Fruit fly (Drosophila melanogaster) whole organism, embryonic: ENCODE results near the gene Ide.

Experiments used
- Atf6 ChIP-seq: fragments of 200-800 bp; sonication (Bioruptor generic); IDR thresholded peaks from 2 replicates; pipeline ENCODE4 v1.3.6; 2022; ENCODE audit warnings: missing biosample characterization, missing genetic modification characterization
- CG10274 ChIP-seq: fragments of 200-800 bp; sonication (Bioruptor generic); optimal IDR thresholded peaks from 3 replicates; lab custom pipeline; 2017; ENCODE audit warnings: missing biosample characterization, mild to moderate bottlenecking, missing genetic modification characterization
- CG11696 ChIP-seq: fragments of 200-800 bp; sonication (Bioruptor generic); IDR thresholded peaks from 2 replicates; pipeline ENCODE4 v1.3.6; 2022; ENCODE audit warnings: missing biosample characterization, missing genetic modification characterization
- CG13287 ChIP-seq: fragments of 200-800 bp; sonication (Bioruptor generic); IDR thresholded peaks from 2 replicates; pipeline ENCODE4 v1.3.6; 2022; ENCODE audit warnings: missing biosample characterization, missing genetic modification characterization; ENCODE audit not compliant: partially characterized antibody
- CG13424 ChIP-seq: fragments of 200-800 bp; sonication (Bioruptor generic); optimal IDR thresholded peaks from 2 replicates; lab custom pipeline; 2019; ENCODE audit warnings: missing biosample characterization, mild to moderate bottlenecking, missing genetic modification characterization, moderate library complexity
- CG14441 ChIP-seq: fragments of 200-800 bp; sonication (Bioruptor generic); IDR thresholded peaks from 2 replicates; pipeline ENCODE4 v1.3.6; 2022; ENCODE audit warnings: missing biosample characterization, missing genetic modification characterization
- CG15073 ChIP-seq: fragments of 200-800 bp; sonication (Bioruptor generic); optimal IDR thresholded peaks from 2 replicates; lab custom pipeline; 2016; ENCODE audit warnings: missing biosample characterization, missing genetic modification characterization
- CG15479 ChIP-seq: fragments of 200-800 bp; sonication (Bioruptor generic); optimal IDR thresholded peaks from 3 replicates; lab custom pipeline; 2019; ENCODE audit warnings: missing biosample characterization, mild to moderate bottlenecking, missing genetic modification characterization, moderate library complexity
- CG15601 ChIP-seq: fragments of 200-800 bp; sonication (Bioruptor generic); optimal IDR thresholded peaks from 3 replicates; lab custom pipeline; 2019; ENCODE audit warnings: missing biosample characterization, mild to moderate bottlenecking, missing genetic modification characterization, moderate library complexity
- CG15696 ChIP-seq: fragments of 200-800 bp; sonication (Bioruptor generic); optimal IDR thresholded peaks from 2 replicates; lab custom pipeline; 2019; ENCODE audit warnings: missing biosample characterization, mild to moderate bottlenecking, missing genetic modification characterization, moderate library complexity
- CG2199 ChIP-seq: fragments of 200-800 bp; sonication (Bioruptor generic); IDR thresholded peaks from 3 replicates; pipeline ENCODE4 v1.3.6; 2022; ENCODE audit warnings: missing biosample characterization, missing genetic modification characterization
- CG2875 ChIP-seq: fragments of 200-800 bp; sonication (Bioruptor generic); optimal IDR thresholded peaks from 2 replicates; lab custom pipeline; 2017; ENCODE audit warnings: missing biosample characterization, mild to moderate bottlenecking, missing genetic modification characterization, missing genetic modification reagents
- CG43689 ChIP-seq: fragments of 200-800 bp; sonication (Bioruptor generic); IDR thresholded peaks from 2 replicates; pipeline ENCODE4 v1.3.6; 2022; ENCODE audit warnings: missing biosample characterization, missing genetic modification characterization
- CG4404 ChIP-seq: fragments of 200-800 bp; sonication (Bioruptor generic); IDR thresholded peaks from 2 replicates; pipeline ENCODE4 v1.3.6; 2022; ENCODE audit warnings: missing biosample characterization, missing genetic modification characterization
- CG6272 ChIP-seq: fragments of 200-800 bp; sonication (Bioruptor generic); IDR thresholded peaks from 2 replicates; pipeline ENCODE4 v1.3.6; 2022; ENCODE audit warnings: missing biosample characterization, missing genetic modification characterization
- CG7839 ChIP-seq: fragments of 200-800 bp; sonication (Bioruptor generic); optimal IDR thresholded peaks from 3 replicates; lab custom pipeline; 2018; ENCODE audit warnings: missing biosample characterization, mild to moderate bottlenecking, missing genetic modification characterization, moderate library complexity
- CG8290 ChIP-seq, 3 experiments: fragments of 200-800 bp; sonication (Bioruptor generic); optimal IDR thresholded peaks; 2 replicates each; lab custom pipeline; 2016 to 2019; ENCODE audit warnings: missing biosample characterization in 3 of 3, missing genetic modification characterization in 3 of 3, mild to moderate bottlenecking in 2 of 3, moderate library complexity in 1 of 3
- CG8478 ChIP-seq: fragments of >200 bp; optimal IDR thresholded peaks from 2 replicates; lab custom pipeline; 2018
- D ChIP-seq, 2 experiments: fragments of 200-800 bp in 1 of 2; fragments of >200 bp in 1 of 2; sonication (Bioruptor generic) in 1 of 2; optimal IDR thresholded peaks; 2 replicates in 1 of 2; 3 replicates in 1 of 2; lab custom pipeline; 2017; ENCODE audit warnings: mild to moderate bottlenecking in 1 of 2, missing biosample characterization in 1 of 2, missing genetic modification characterization in 1 of 2, missing genetic modification reagents in 1 of 2
- D19A ChIP-seq: fragments of 200-800 bp; optimal IDR thresholded peaks from 3 replicates; lab custom pipeline; 2019; ENCODE audit warnings: missing biosample characterization, mild to moderate bottlenecking, missing genetic modification characterization, moderate library complexity
- Drgx ChIP-seq: fragments of 200-800 bp; sonication (Bioruptor generic); IDR thresholded peaks from 2 replicates; pipeline ENCODE4 v1.3.6; 2022; ENCODE audit warnings: missing biosample characterization, missing genetic modification characterization
- Ets65A ChIP-seq: fragments of 200-800 bp; sonication (Bioruptor generic); peaks from one replicate; lab custom pipeline; 2016; ENCODE audit warnings: missing biosample characterization, missing genetic modification characterization
- GATAe ChIP-seq: fragments of 200-800 bp; sonication (Bioruptor generic); conservative IDR thresholded peaks from 2 replicates; pipeline ENCODE4 v1.3.6; 2022; ENCODE audit warnings: missing biosample characterization, missing genetic modification characterization
- HLH4C ChIP-seq: fragments of 200-800 bp; sonication (Bioruptor generic); IDR thresholded peaks from 3 replicates; pipeline ENCODE4 v1.3.6; 2022; ENCODE audit warnings: missing biosample characterization, missing genetic modification characterization; ENCODE audit not compliant: partially characterized antibody
- HLH54F ChIP-seq: fragments of 200-800 bp; sonication (Bioruptor generic); optimal IDR thresholded peaks from 3 replicates; lab custom pipeline; 2016; ENCODE audit warnings: missing biosample characterization, missing genetic modification characterization
- Hmx ChIP-seq: fragments of 200-800 bp; sonication (Bioruptor generic); optimal IDR thresholded peaks from 2 replicates; lab custom pipeline; 2016; ENCODE audit warnings: missing biosample characterization, missing genetic modification characterization
- Med ChIP-seq: fragments of 200-800 bp; sonication (Bioruptor generic); peaks from one replicate; lab custom pipeline; 2016; ENCODE audit warnings: missing biosample characterization, missing genetic modification characterization, mild to moderate bottlenecking, inconsistent platforms, moderate library complexity
- NFAT ChIP-seq: fragments of 200-800 bp; sonication (Bioruptor generic); IDR thresholded peaks from 2 replicates; pipeline ENCODE4 v1.3.6; 2022; ENCODE audit warnings: missing biosample characterization, missing genetic modification characterization
- NK7.1 ChIP-seq: fragments of 200-800 bp; sonication (Bioruptor generic); optimal IDR thresholded peaks from 3 replicates; lab custom pipeline; 2016; ENCODE audit warnings: missing biosample characterization, missing genetic modification characterization
- ab ChIP-seq: fragments of 200-800 bp; sonication (Bioruptor generic); optimal IDR thresholded peaks from 2 replicates; lab custom pipeline; 2016; ENCODE audit warnings: missing biosample characterization, missing genetic modification characterization
- bab2 ChIP-seq: fragments of 200-800 bp; sonication (Bioruptor generic); optimal IDR thresholded peaks from 2 replicates; lab custom pipeline; 2016; ENCODE audit warnings: missing biosample characterization, missing genetic modification characterization
- cas ChIP-seq: fragments of 200-800 bp; sonication (Bioruptor generic); IDR thresholded peaks from 2 replicates; pipeline ENCODE4 v1.3.6; 2022; ENCODE audit warnings: missing biosample characterization, missing genetic modification characterization
- cg ChIP-seq: fragments of 200-800 bp; sonication (Bioruptor generic); optimal IDR thresholded peaks from 3 replicates; lab custom pipeline; 2019; ENCODE audit warnings: missing biosample characterization, mild to moderate bottlenecking, missing genetic modification characterization, moderate library complexity
- chm ChIP-seq: fragments of 200-800 bp; sonication (Bioruptor generic); IDR thresholded peaks from 2 replicates; pipeline ENCODE4 v1.3.6; 2022; ENCODE audit warnings: missing biosample characterization, missing genetic modification characterization
- ci ChIP-seq: fragments of 200-800 bp; sonication (Bioruptor generic); IDR thresholded peaks from 3 replicates; pipeline ENCODE4 v1.3.6; 2022; ENCODE audit warnings: missing biosample characterization, missing genetic modification characterization
- esg ChIP-seq: fragments of 200-800 bp; sonication (Bioruptor generic); conservative IDR thresholded peaks from 2 replicates; pipeline ENCODE4 v1.3.6; 2022; ENCODE audit warnings: missing biosample characterization, missing genetic modification characterization
- grn ChIP-seq: fragments of 200-800 bp; sonication (Bioruptor generic); optimal IDR thresholded peaks from 3 replicates; lab custom pipeline; 2017; ENCODE audit warnings: missing biosample characterization, missing genetic modification characterization
- insv ChIP-seq, 2 experiments: fragments of 200-800 bp; sonication (Bioruptor generic); optimal IDR thresholded peaks; 3 replicates each; lab custom pipeline; 2016 to 2018; ENCODE audit warnings: missing biosample characterization in 2 of 2, missing genetic modification characterization in 2 of 2
- jumu ChIP-seq: fragments of 200-800 bp; sonication (Bioruptor generic); optimal IDR thresholded peaks from 3 replicates; lab custom pipeline; 2016; ENCODE audit warnings: missing biosample characterization, missing genetic modification characterization
- kay ChIP-seq: fragments of 200-800 bp; sonication (Bioruptor generic); optimal IDR thresholded peaks from 2 replicates; lab custom pipeline; 2016; ENCODE audit warnings: missing biosample characterization, missing genetic modification characterization
- lab ChIP-seq: fragments of 200-800 bp; sonication (Bioruptor generic); optimal IDR thresholded peaks from 3 replicates; lab custom pipeline; 2017; ENCODE audit warnings: missing biosample characterization, missing genetic modification characterization, mild to moderate bottlenecking, moderate library complexity, missing genetic modification reagents
- mirr ChIP-seq: fragments of 200-800 bp; sonication (Bioruptor generic); optimal IDR thresholded peaks from 3 replicates; lab custom pipeline; 2018; ENCODE audit warnings: missing biosample characterization, mild to moderate bottlenecking, missing genetic modification characterization
- nerfin-2 ChIP-seq: fragments of 200-800 bp; sonication (Bioruptor generic); IDR thresholded peaks from 2 replicates; pipeline ENCODE4 v1.3.6; 2022; ENCODE audit warnings: missing biosample characterization, missing genetic modification characterization; ENCODE audit not compliant: partially characterized antibody
- peb ChIP-seq: fragments of 200-800 bp; sonication (Bioruptor generic); IDR thresholded peaks from 2 replicates; pipeline ENCODE4 v1.3.6; 2022; ENCODE audit warnings: missing biosample characterization, missing genetic modification characterization
- rib ChIP-seq: fragments of 200-800 bp; sonication (Bioruptor generic); IDR thresholded peaks from 2 replicates; pipeline ENCODE4 v1.3.6; 2022; ENCODE audit warnings: missing biosample characterization, missing genetic modification characterization
- sens-2 ChIP-seq: fragments of 200-800 bp; sonication (Bioruptor generic); IDR thresholded peaks from 2 replicates; pipeline ENCODE4 v1.3.6; 2022; ENCODE audit warnings: missing biosample characterization, missing genetic modification characterization
- slou ChIP-seq: fragments of 200-800 bp; sonication (Bioruptor generic); optimal IDR thresholded peaks from 3 replicates; lab custom pipeline; 2016; ENCODE audit warnings: missing biosample characterization, missing genetic modification characterization
- slp2 ChIP-seq: fragments of 200-800 bp; sonication (Bioruptor generic); optimal IDR thresholded peaks from 2 replicates; lab custom pipeline; 2016; ENCODE audit warnings: missing biosample characterization, missing genetic modification characterization
- sug ChIP-seq: fragments of 200-800 bp; optimal IDR thresholded peaks from 2 replicates; lab custom pipeline; 2019; ENCODE audit warnings: missing biosample characterization, mild to moderate bottlenecking, missing genetic modification characterization, moderate library complexity
- vvl ChIP-seq: fragments of 200-800 bp; sonication (Bioruptor generic); IDR thresholded peaks from 2 replicates; pipeline ENCODE4 v1.3.6; 2022; ENCODE audit warnings: missing biosample characterization, missing genetic modification characterization

Ide gene

dm6 chr3L:20385969-20386370 lies 10.3 kb upstream of the Ide start (continued):
- TF ChIP-seq bab2 (GFP tag; lab: Kevin White, UChicago) = no peak
- peak; percentile 74 for TF ChIP-seq vvl (GFP tag; lab: Robert Waterston, UW)
- TF ChIP-seq jumu (GFP tag; lab: Kevin White, UChicago) = no peak
- no peak for TF ChIP-seq CG8290 (GFP tag; optimal IDR thresholded peaks at IDR 0.05; lab: Kevin White, UChicago)
- peak in 1 of 2 experiments; percentile 34 for TF ChIP-seq CG8290 (tag; optimal IDR thresholded peaks at IDR 0.05; lab: Kevin White, UChicago)
- no peak for TF ChIP-seq CG6272 (GFP tag; lab: Robert Waterston, UW)
- TF ChIP-seq CG13287 (GFP tag; lab: Robert Waterston, UW) = peak; percentile 26; the same call in 1 of the 2 replicates
- TF ChIP-seq Atf6 (GFP tag; lab: Robert Waterston, UW) = 0 out of 2 replicates have a peak, but pooled peaks have one; percentile 18
- TF ChIP-seq CG7839 = no peak
- TF ChIP-seq rib (GFP tag; lab: Robert Waterston, UW) = no peak
- no peak for TF ChIP-seq CG14441 (GFP tag; lab: Robert Waterston, UW)
- no peak for TF ChIP-seq peb
- TF ChIP-seq CG15601 (tag; lab: Kevin White, UChicago) = no peak
- TF ChIP-seq CG43689 (GFP tag; lab: Robert Waterston, UW) = no peak
- TF ChIP-seq esg (GFP tag; lab: Robert Waterston, UW) = no peak
- no peak for TF ChIP-seq slp2 (GFP tag; lab: Kevin White, UChicago)
- no peak for TF ChIP-seq CG15073 (GFP tag; lab: Kevin White, UChicago)
- TF ChIP-seq NK7.1 (GFP tag; lab: Kevin White, UChicago) = no peak
- no peak for TF ChIP-seq D (optimal IDR thresholded peaks at IDR 0.05; lab: Kevin White, UChicago)
- no peak for TF ChIP-seq D (GFP tag; optimal IDR thresholded peaks at IDR 0.05; lab: Kevin White, UChicago)
- TF ChIP-seq lab = peak; percentile 38
- no peak for TF ChIP-seq cas (GFP tag; lab: Robert Waterston, UW)
- TF ChIP-seq Med (GFP tag; lab: Kevin White, UChicago) = peak; percentile 72
- TF ChIP-seq CG15696 = no peak
- no peak for TF ChIP-seq insv (GFP tag; optimal IDR thresholded peaks at IDR 0.05; lab: Kevin White, UChicago)

dm6 chr3L:20385408-20385807 lies 9.7 kb upstream of the Ide start:
- peak; percentile 47 for TF ChIP-seq D19A (tag; lab: Kevin White, UChicago)
- TF ChIP-seq chm = 0 out of 2 replicates have a peak, but pooled peaks have one; percentile 24
- TF ChIP-seq kay = no peak
- TF ChIP-seq D (optimal IDR thresholded peaks at IDR 0.05; lab: Kevin White, UChicago) = no peak
- no peak for TF ChIP-seq D (GFP tag; optimal IDR thresholded peaks at IDR 0.05; lab: Kevin White, UChicago)
- peak; percentile 58; the same call in 1 of the 2 replicates for TF ChIP-seq GATAe (GFP tag; lab: Robert Waterston, UW)
- peak; percentile 85 for TF ChIP-seq sens-2
- peak; percentile 24; the same call in 1 of the 3 replicates for TF ChIP-seq ci
- TF ChIP-seq Drgx (GFP tag; lab: Robert Waterston, UW) = peak; percentile 23; the same call in 1 of the 2 replicates
- TF ChIP-seq CG2199 (GFP tag; lab: Robert Waterston, UW) = peak; percentile 53; the same call in 1 of the 3 replicates
- TF ChIP-seq CG13424 (tag; lab: Kevin White, UChicago) = no peak
- no peak for TF ChIP-seq nerfin-2 (GFP tag; lab: Robert Waterston, UW)
- no peak for TF ChIP-seq CG11696 (GFP tag; lab: Robert Waterston, UW)
- no peak for TF ChIP-seq slou
- TF ChIP-seq Ets65A (GFP tag; lab: Kevin White, UChicago) = no peak
- peak; percentile 58 for TF ChIP-seq CG10274 (GFP tag; lab: Kevin White, UChicago)
- peak; percentile 87 for TF ChIP-seq grn
- peak; percentile 64 for TF ChIP-seq sug (tag; lab: Kevin White, UChicago)
- TF ChIP-seq CG8478 (lab: Kevin White, UChicago) = no peak
- no peak for TF ChIP-seq HLH54F (GFP tag; lab: Kevin White, UChicago)
- TF ChIP-seq Hmx (GFP tag; lab: Kevin White, UChicago) = no peak
- no peak for TF ChIP-seq ab
- peak; percentile 81 for TF ChIP-seq CG15479 (GFP tag; lab: Kevin White, UChicago)
- no peak for TF ChIP-seq cg (GFP tag; lab: Kevin White, UChicago)
- TF ChIP-seq NFAT (GFP tag; lab: Robert Waterston, UW) = no peak
- no peak for TF ChIP-seq CG4404
- peak; percentile 77 for TF ChIP-seq mirr (GFP tag; lab: Kevin White, UChicago)
- TF ChIP-seq CG2875 (GFP tag; lab: Kevin White, UChicago) = no peak
- TF ChIP-seq HLH4C (GFP tag; lab: Robert Waterston, UW) = no peak
